Worm (Caenorhabditis elegans) whole organism, L3 larva: ENCODE measurements around the gene gsr-1.

Experiments used
- ceh-82 ChIP-seq: fragments of 150-350 bp; optimal IDR thresholded peaks from 2 replicates; lab custom pipeline; 2014; ENCODE audit warnings: missing biosample characterization, missing genetic modification characterization
- elt-3 ChIP-seq, 3 experiments: fragments of 150-350 bp in 1 of 3; sonication (generic microtip) in 2 of 3; optimal IDR thresholded peaks; 2 replicates in 2 of 3; 4 replicates in 1 of 3; lab custom pipeline; 2014 to 2017; ENCODE audit warnings: missing biosample characterization in 3 of 3, missing genetic modification characterization in 3 of 3
- skn-1 ChIP-seq: fragments of 150-350 bp; optimal IDR thresholded peaks from 2 replicates; lab custom pipeline; 2014; ENCODE audit warnings: missing biosample characterization, missing genetic modification characterization
- snpc-4 ChIP-seq: fragments of 150-350 bp; optimal IDR thresholded peaks from 2 replicates; lab custom pipeline; 2014; ENCODE audit warnings: missing biosample characterization, missing genetic modification characterization

ce11 chrIII:3670336-3670735 lies 19.6 kb downstream of the gsr-1 start, which contains the start of gene C46F11.6:
- TF ChIP-seq ceh-82 (no peak), elt-3 (tag; optimal IDR thresholded peaks at IDR 0.05; lab: Kevin White, UChicago) (no peak), skn-1 (no peak), snpc-4 (no peak)
